Worm (Caenorhabditis elegans) whole organism, late embryonic: ENCODE data around the gene hrg-4.
"Not testable (repeated sequence)": the region's sequence is repeated elsewhere in the genome, so short reads cannot be mapped to it uniquely, and the experiment has no call there.

ENCODE experiments used
- F13H6.1 ChIP-seq: sonication (generic microtip); optimal IDR thresholded peaks from 2 replicates; lab custom pipeline; 2016; ENCODE audit warnings: missing genetic modification characterization, missing compliant biosample characterization
- K09A11.1 ChIP-seq: sonication (generic microtip); optimal IDR thresholded peaks from 2 replicates; lab custom pipeline; 2017; ENCODE audit warnings: antibody characterized with exemption, mild to moderate bottlenecking, missing genetic modification characterization, missing compliant biosample characterization; ENCODE audit not compliant: insufficient read depth
- T23F11.4 ChIP-seq: fragments of 200-800 bp; sonication (Bioruptor generic); optimal IDR thresholded peaks from 2 replicates; lab custom pipeline; 2018; ENCODE audit warnings: mild to moderate bottlenecking, missing genetic modification characterization, missing compliant biosample characterization
- ahr-1 ChIP-seq: sonication (generic microtip); optimal IDR thresholded peaks from 2 replicates; lab custom pipeline; 2016; ENCODE audit warnings: missing genetic modification characterization, missing compliant biosample characterization
- ceh-14 ChIP-seq: sonication (generic microtip); optimal IDR thresholded peaks from 2 replicates; lab custom pipeline; 2016; ENCODE audit warnings: missing genotype, missing genetic modification characterization, missing compliant biosample characterization
- ceh-19 ChIP-seq: fragments of 200-800 bp; sonication (Bioruptor generic); optimal IDR thresholded peaks from 2 replicates; lab custom pipeline; 2018; ENCODE audit warnings: mild to moderate bottlenecking, missing genetic modification characterization, missing compliant biosample characterization
- ceh-2 ChIP-seq: sonication (generic microtip); optimal IDR thresholded peaks from 2 replicates; lab custom pipeline; 2016; ENCODE audit warnings: missing genotype, missing genetic modification characterization, missing compliant biosample characterization
- ceh-24 ChIP-seq: sonication (generic microtip); optimal IDR thresholded peaks from 2 replicates; lab custom pipeline; 2016; ENCODE audit warnings: mild to moderate bottlenecking, missing genetic modification characterization, missing compliant biosample characterization
- ceh-30 ChIP-seq: fragments of 150-350 bp; optimal IDR thresholded peaks from 2 replicates; lab custom pipeline; 2014; ENCODE audit warnings: missing biosample characterization, missing genetic modification characterization
- ceh-45 ChIP-seq: fragments of 200-800 bp; sonication (Bioruptor generic); IDR thresholded peaks from 2 replicates; pipeline ENCODE4 v1.3.6; 2022; ENCODE audit warnings: missing genetic modification reagents, missing genetic modification characterization, missing compliant biosample characterization
- ceh-9 ChIP-seq: sonication (generic microtip); optimal IDR thresholded peaks from 2 replicates; lab custom pipeline; 2016; ENCODE audit warnings: mild to moderate bottlenecking, missing genetic modification characterization, inconsistent platforms, missing compliant biosample characterization
- che-1 ChIP-seq: sonication (generic microtip); optimal IDR thresholded peaks from 2 replicates; lab custom pipeline; 2016; ENCODE audit warnings: mild to moderate bottlenecking, missing genetic modification characterization, missing compliant biosample characterization
- elt-2 ChIP-seq: sonication (generic microtip); optimal IDR thresholded peaks from 2 replicates; lab custom pipeline; 2016; ENCODE audit warnings: missing genetic modification reagents, missing genetic modification characterization, missing compliant biosample characterization
- elt-4 ChIP-seq: sonication (generic microtip); optimal IDR thresholded peaks from 2 replicates; lab custom pipeline; 2016; ENCODE audit warnings: missing genetic modification characterization, missing compliant biosample characterization
- eyg-1 ChIP-seq: sonication (generic microtip); optimal IDR thresholded peaks from 2 replicates; lab custom pipeline; 2016; ENCODE audit warnings: missing genotype, missing genetic modification characterization, missing compliant biosample characterization
- fkh-10 ChIP-seq: fragments of 150-350 bp; optimal IDR thresholded peaks from 2 replicates; lab custom pipeline; 2014; ENCODE audit warnings: missing biosample characterization, missing genetic modification reagents, missing genetic modification characterization
- gmeb-2 ChIP-seq: sonication (generic microtip); optimal IDR thresholded peaks from 2 replicates; lab custom pipeline; 2016; ENCODE audit warnings: missing genetic modification characterization, inconsistent platforms, missing compliant biosample characterization
- hlh-15 ChIP-seq: sonication (generic microtip); optimal IDR thresholded peaks from 2 replicates; lab custom pipeline; 2016; ENCODE audit warnings: missing genetic modification characterization, missing compliant biosample characterization
- hlh-8 ChIP-seq: sonication (generic microtip); optimal IDR thresholded peaks from 2 replicates; lab custom pipeline; 2016; ENCODE audit warnings: missing genotype, missing genetic modification characterization, missing compliant biosample characterization
- lim-6 ChIP-seq: sonication (generic microtip); optimal IDR thresholded peaks from 2 replicates; lab custom pipeline; 2016; ENCODE audit warnings: missing genetic modification characterization, missing compliant biosample characterization
- lin-11 ChIP-seq: fragments of 200-800 bp; sonication (Bioruptor generic); optimal IDR thresholded peaks from 2 replicates; lab custom pipeline; 2018; ENCODE audit warnings: mild to moderate bottlenecking, missing genetic modification characterization, missing compliant biosample characterization
- madf-2 ChIP-seq: sonication (generic microtip); optimal IDR thresholded peaks from 2 replicates; lab custom pipeline; 2017; ENCODE audit warnings: missing genetic modification characterization, missing compliant biosample characterization
- mec-3 ChIP-seq: sonication (generic microtip); optimal IDR thresholded peaks from 2 replicates; lab custom pipeline; 2016; ENCODE audit warnings: borderline replicate concordance, missing genetic modification characterization, missing compliant biosample characterization
- nfya-1 ChIP-seq: sonication (generic microtip); optimal IDR thresholded peaks from 2 replicates; lab custom pipeline; 2017; ENCODE audit warnings: missing genetic modification characterization, mild to moderate bottlenecking, missing compliant biosample characterization, antibody characterized with exemption, moderate library complexity
- nhr-232 ChIP-seq: sonication (generic microtip); optimal IDR thresholded peaks from 2 replicates; lab custom pipeline; 2016; ENCODE audit warnings: missing genetic modification characterization, missing compliant biosample characterization
- pag-3 ChIP-seq: sonication (generic microtip); optimal IDR thresholded peaks from 2 replicates; lab custom pipeline; 2016; ENCODE audit warnings: missing compliant biosample characterization, missing genetic modification characterization, borderline replicate concordance
- pax-1 ChIP-seq: fragments of 150-350 bp; optimal IDR thresholded peaks from 2 replicates; lab custom pipeline; 2014; ENCODE audit warnings: missing biosample characterization, missing genetic modification characterization
- pha-4 ChIP-seq: fragments of 150-350 bp; optimal IDR thresholded peaks from 2 replicates; lab custom pipeline; 2018; ENCODE audit warnings: missing biosample characterization, missing genetic modification reagents, missing genetic modification characterization
- sdc-2 ChIP-seq: sonication (generic microtip); optimal IDR thresholded peaks from 2 replicates; lab custom pipeline; 2016; ENCODE audit warnings: missing genotype, missing genetic modification characterization, missing compliant biosample characterization
- sox-2 ChIP-seq: fragments of 200-800 bp; sonication (Bioruptor generic); IDR thresholded peaks from 2 replicates; pipeline ENCODE4 v1.3.6; 2022; ENCODE audit warnings: missing genetic modification reagents, missing genetic modification characterization, missing compliant biosample characterization
- tbx-2 ChIP-seq: sonication (generic microtip); optimal IDR thresholded peaks from 2 replicates; lab custom pipeline; 2016; ENCODE audit warnings: missing genetic modification characterization, missing compliant biosample characterization
- tbx-7 ChIP-seq: sonication (generic microtip); optimal IDR thresholded peaks from 2 replicates; lab custom pipeline; 2016; ENCODE audit warnings: missing genotype, missing genetic modification characterization, missing compliant biosample characterization
- ztf-16 ChIP-seq: sonication (generic microtip); optimal IDR thresholded peaks from 2 replicates; lab custom pipeline; 2017; ENCODE audit warnings: missing genetic modification characterization, missing compliant biosample characterization

Gene hrg-4

DNA sequence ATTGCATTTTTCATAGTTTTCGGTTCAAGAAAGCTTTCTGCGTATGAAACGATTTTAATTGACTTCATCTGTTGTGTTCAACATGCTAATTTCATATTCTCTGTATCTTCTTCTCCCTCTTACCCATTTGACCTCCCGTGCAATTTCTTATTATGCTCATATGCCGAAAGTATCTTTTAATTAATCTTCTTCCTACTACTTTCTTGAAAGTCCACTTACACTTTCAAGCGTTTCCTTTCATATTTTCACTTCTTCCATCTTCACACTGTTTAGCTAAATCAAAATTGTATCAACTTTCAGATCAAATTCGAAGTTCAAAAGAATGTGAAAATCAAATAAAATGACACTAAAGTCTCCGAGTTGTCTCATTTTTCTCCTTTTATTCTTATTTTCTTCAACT is 40.1 kb downstream of the hrg-4 start, which contains the start of gene F13H10.5:
F13H10.5 (plus strand) TSS at position 301 of the 400 bp plus-strand sequence.
- TF ChIP-seq K09A11.1 (tag; lab: Kevin White, UChicago), result no peak
- TF ChIP-seq che-1 (tag; lab: Kevin White, UChicago), result no peak
- no peak for TF ChIP-seq pax-1 (tag; lab: Kevin White, UChicago)
- no peak for TF ChIP-seq ceh-45 (GFP tag; lab: Robert Waterston, UW)
- no peak for TF ChIP-seq madf-2 (tag; lab: Kevin White, UChicago)
- TF ChIP-seq gmeb-2 (tag; lab: Kevin White, UChicago), result no peak
- no peak for TF ChIP-seq sdc-2 (tag; lab: Kevin White, UChicago)
- TF ChIP-seq F13H6.1, result no peak
- TF ChIP-seq eyg-1 (tag; lab: Kevin White, UChicago), result no peak
- no peak for TF ChIP-seq nfya-1
- no peak for TF ChIP-seq pag-3 (tag; lab: Kevin White, UChicago)
- TF ChIP-seq T23F11.4 (GFP tag; lab: Kevin White, UChicago), result no peak
- no peak for TF ChIP-seq nhr-232 (tag; lab: Kevin White, UChicago)
- no peak for TF ChIP-seq lin-11 (tag; lab: Kevin White, UChicago)

DNA sequence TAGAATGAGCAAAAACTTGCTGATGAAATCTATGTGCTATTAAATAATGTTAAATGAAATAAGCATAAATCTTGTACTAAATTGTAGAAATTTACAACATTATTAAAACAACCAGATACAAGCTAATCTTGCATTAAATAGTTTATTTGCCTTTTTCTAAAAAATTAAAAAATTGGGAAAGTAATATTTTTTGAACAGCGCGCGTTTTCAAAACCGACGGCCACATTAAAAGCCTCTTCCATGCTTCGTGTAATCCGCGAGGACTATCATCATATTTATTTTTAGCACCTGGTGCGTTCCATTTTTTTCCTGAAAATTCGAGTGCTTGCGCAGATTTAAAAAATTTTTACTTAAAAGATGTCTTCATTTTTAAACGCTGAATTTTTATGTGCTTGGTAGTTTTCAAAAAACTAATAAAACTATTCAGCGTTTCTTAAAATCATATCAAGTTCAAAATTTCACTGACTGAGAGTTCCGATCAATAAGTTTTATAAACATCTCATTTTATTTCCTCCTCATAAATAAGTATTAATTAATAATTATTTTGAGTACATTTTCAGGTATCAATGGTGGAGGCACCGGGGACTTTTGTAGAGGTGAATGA is 43.3 kb downstream of the hrg-4 start, which contains the start of gene Y43E12A.3:
Y43E12A.3 (plus strand) TSS at position 554 of the 604 bp plus-strand sequence.
- TF ChIP-seq mec-3, sdc-2, elt-2 (tag; lab: Kevin White, UChicago): not testable (repeated sequence)

DNA sequence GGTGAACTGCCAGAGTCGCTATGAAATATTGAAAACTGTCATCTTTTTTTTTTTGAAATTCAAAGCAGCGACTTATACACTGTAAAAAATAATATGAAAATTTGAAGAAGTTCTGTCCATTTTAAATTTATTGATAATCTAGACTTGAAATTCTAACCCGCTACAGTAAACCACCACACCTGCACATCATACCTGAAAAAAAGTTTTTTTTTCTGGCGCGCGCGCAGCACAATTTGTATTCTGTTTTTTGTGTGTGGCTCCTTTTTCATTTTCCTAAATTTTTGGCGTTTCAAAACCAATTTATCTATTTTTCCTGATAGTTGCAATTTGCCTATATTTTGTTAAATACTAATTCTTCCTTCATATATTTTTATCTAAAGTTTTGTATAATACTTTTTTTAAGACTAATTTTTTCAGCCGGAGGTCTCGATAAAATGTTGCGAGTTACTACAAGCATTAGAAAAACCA is 45.2 kb downstream of the hrg-4 start, which contains the start of gene cyb-2.1:
cyb-2.1 (plus strand) TSS at position 418 of the 468 bp plus-strand sequence.
- TF ChIP-seq lim-6, result no peak

DNA sequence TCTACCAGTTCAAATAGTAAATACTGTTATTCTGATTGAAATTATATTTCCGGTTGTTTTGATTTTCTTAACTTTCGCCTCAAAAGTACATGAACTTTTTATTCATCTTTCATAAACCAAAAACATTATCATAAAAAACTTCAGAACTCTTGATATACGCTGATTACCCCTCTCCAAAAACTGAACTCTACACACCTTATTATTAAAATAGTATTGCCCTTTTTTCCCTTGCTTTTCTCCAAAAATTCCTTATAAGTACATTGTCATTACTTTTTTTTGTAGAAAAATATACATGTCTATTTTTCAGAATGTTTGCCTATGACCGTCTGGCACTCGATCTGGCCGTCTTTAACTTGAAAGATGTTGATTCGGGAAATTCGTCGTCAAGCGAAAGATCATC is 49.0 kb downstream of the hrg-4 start, which contains the start of gene Y43E12A.2:
Y43E12A.2 (plus strand) TSS at position 301 of the 400 bp plus-strand sequence.
- TF ChIP-seq ceh-14 (tag; lab: Kevin White, UChicago), result no peak
- no peak for TF ChIP-seq elt-4 (tag; lab: Kevin White, UChicago)
- TF ChIP-seq tbx-2 (tag; lab: Kevin White, UChicago), result no peak
- TF ChIP-seq hlh-15 (tag; lab: Kevin White, UChicago), result no peak
- no peak for TF ChIP-seq tbx-7 (tag; lab: Kevin White, UChicago)
- TF ChIP-seq pha-4 (tag; lab: Kevin White, UChicago), result no peak
- TF ChIP-seq nhr-232 (tag; lab: Kevin White, UChicago), result no peak
- TF ChIP-seq ahr-1, result no peak
- TF ChIP-seq T23F11.4 (GFP tag; lab: Kevin White, UChicago), result no peak
- no peak for TF ChIP-seq sox-2 (GFP tag; lab: Robert Waterston, UW)

DNA sequence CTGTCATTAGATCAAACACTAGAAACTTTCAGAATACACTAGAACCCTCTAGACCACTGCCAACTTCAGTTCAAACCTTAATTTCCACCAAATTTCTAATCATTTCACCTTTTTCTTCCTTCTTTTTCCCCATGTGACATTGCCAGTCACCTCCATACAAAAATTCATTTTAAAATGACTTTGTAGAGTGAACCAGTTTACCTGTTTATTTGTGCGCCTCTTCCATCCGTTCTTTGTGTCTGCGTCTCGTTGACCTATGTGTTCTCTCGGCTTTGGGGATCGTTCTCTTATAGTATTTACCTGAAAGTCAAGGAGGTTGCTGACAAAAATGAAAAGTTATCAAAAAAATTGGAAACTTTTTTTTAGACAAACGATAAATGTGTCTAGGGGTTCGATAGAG is 50.2 kb downstream of the hrg-4 start:
- TF ChIP-seq nhr-232 (tag; lab: Kevin White, UChicago), result no peak
- TF ChIP-seq elt-2 (tag; lab: Kevin White, UChicago), result no peak
- TF ChIP-seq ceh-2 (tag; lab: Kevin White, UChicago), result no peak
- TF ChIP-seq ztf-16 (tag; lab: Kevin White, UChicago), result no peak
- no peak for TF ChIP-seq fkh-10
- no peak for TF ChIP-seq tbx-7 (tag; lab: Kevin White, UChicago)
- TF ChIP-seq ceh-24 (tag; lab: Kevin White, UChicago), result no peak
- no peak for TF ChIP-seq ceh-19 (GFP tag; lab: Kevin White, UChicago)
- no peak for TF ChIP-seq ceh-9 (tag; lab: Kevin White, UChicago)
- TF ChIP-seq ceh-30 (tag; lab: Kevin White, UChicago), result no peak
- TF ChIP-seq mec-3 (tag; lab: Kevin White, UChicago), result no peak
- TF ChIP-seq hlh-8 (tag; lab: Kevin White, UChicago), result no peak
- TF ChIP-seq sdc-2 (tag; lab: Kevin White, UChicago), result no peak
